Worm (Caenorhabditis elegans): ENCODE data around the gene fnta-1.
"Not testable (repeated sequence)": the region's sequence is repeated elsewhere in the genome, so short reads cannot be mapped to it uniquely, and the experiment has no call there.

Gene fnta-1

ce11 chrIV:244278-244677, 4.2 kb upstream of the fnta-1 start:
- TF ChIP-seq nhr-85 (tag) (peak; percentile 58), mep-1 (tag; optimal IDR thresholded peaks at IDR 0.05) (no peak)

ce11 chrIV:237350-237749, 2.8 kb downstream of the fnta-1 start, which contains the start of gene ints-13:
TSS of gene ints-13 (minus strand) at chrIV:237450.
- TF ChIP-seq nhr-76 (tag; optimal IDR thresholded peaks at IDR 0.05) (no peak), mdl-1 (tag; optimal IDR thresholded peaks at IDR 0.05) (no peak), tlp-1 (tag; optimal IDR thresholded peaks at IDR 0.05) (no peak), lir-3 (tag; optimal IDR thresholded peaks at IDR 0.05; ENCODE audit: poor library complexity) (no peak), nhr-28 (tag; optimal IDR thresholded peaks at IDR 0.05) (no peak), tbx-2 (tag; optimal IDR thresholded peaks at IDR 0.05) (no peak), ama-1 (optimal IDR thresholded peaks at IDR 0.05) (no peak), lsy-2 (tag; optimal IDR thresholded peaks at IDR 0.05) (no peak)

ce11 chrIV:236138-236537, 4.0 kb downstream of the fnta-1 start:
- TF ChIP-seq nhr-71 (tag; optimal IDR thresholded peaks at IDR 0.05) (no peak), hlh-4 (tag; optimal IDR thresholded peaks at IDR 0.05) (no peak), lin-15B (tag; optimal IDR thresholded peaks at IDR 0.05) (no peak), lsy-2 (tag; optimal IDR thresholded peaks at IDR 0.05) (no peak), nhr-237 (tag; optimal IDR thresholded peaks at IDR 0.05) (no peak), nhr-77 (tag; optimal IDR thresholded peaks at IDR 0.05) (no peak), dpl-1 (GFP tag; optimal IDR thresholded peaks at IDR 0.05) (no peak), nhr-11 (tag; optimal IDR thresholded peaks at IDR 0.05) (no peak), egl-27 (tag; optimal IDR thresholded peaks at IDR 0.05) (no peak), Y116A8C.19 (tag; optimal IDR thresholded peaks at IDR 0.05; ENCODE audit: borderline replicate concordance) (no peak), nhr-85 (tag) (no peak), elt-2 (tag; optimal IDR thresholded peaks at IDR 0.05) (no peak), vab-15 (tag; optimal IDR thresholded peaks at IDR 0.05) (no peak), unc-62 (GFP tag; optimal IDR thresholded peaks at IDR 0.05) (no peak), C04F5.9 (tag; optimal IDR thresholded peaks at IDR 0.05) (no peak), mep-1 (tag; optimal IDR thresholded peaks at IDR 0.05) (no peak), nhr-76 (tag; optimal IDR thresholded peaks at IDR 0.05) (no peak), dsc-1 (tag; optimal IDR thresholded peaks at IDR 0.05) (no peak)

- TF ChIP-seq sptf-1 (tag; optimal IDR thresholded peaks at IDR 0.05) (no peak), C04F5.9 (tag; optimal IDR thresholded peaks at IDR 0.05) (no peak), tlp-1 (tag; optimal IDR thresholded peaks at IDR 0.05) (no peak), sup-37 (GFP tag; optimal IDR thresholded peaks at IDR 0.05) (no peak), nhr-237 (tag; optimal IDR thresholded peaks at IDR 0.05) (no peak), unc-130 (tag; optimal IDR thresholded peaks at IDR 0.05) (no peak), fkh-8 (tag; optimal IDR thresholded peaks at IDR 0.05) (no peak), fos-1 (tag; optimal IDR thresholded peaks at IDR 0.05) (no peak), unc-30 (tag; optimal IDR thresholded peaks at IDR 0.05) (no peak), mef-2 (tag; optimal IDR thresholded peaks at IDR 0.05) (no peak), nhr-28 (tag; optimal IDR thresholded peaks at IDR 0.05) (no peak), vab-15 (tag; optimal IDR thresholded peaks at IDR 0.05) (no peak), zag-1 (tag; optimal IDR thresholded peaks at IDR 0.05) (no peak)
These were observed 8.4 kb downstream of the fnta-1 start, which contains the start of gene gtf-2H1 for ce11 chrIV:231673-232072. TSS of gene gtf-2H1 (minus strand) at chrIV:231773.

ce11 chrIV:230714-231113, 9.4 kb downstream of the fnta-1 start:
- not testable (repeated sequence) for TF ChIP-seq efl-1 (optimal IDR thresholded peaks at IDR 0.05)
- peak in 1 of 2 experiments; percentile 17 for TF ChIP-seq efl-1 (GFP tag; optimal IDR thresholded peaks at IDR 0.05 in 1 of 2)

ce11 chrIV:218252-218651, 21.9 kb downstream of the fnta-1 start, which contains the start of gene prdx-6:
TSS of gene prdx-6 (plus strand) at chrIV:218552.
- no peak for TF ChIP-seq ceh-90 (tag; optimal IDR thresholded peaks at IDR 0.05)
- no peak for TF ChIP-seq dpl-1 (GFP tag; optimal IDR thresholded peaks at IDR 0.05)
- TF ChIP-seq unc-30 (tag; optimal IDR thresholded peaks at IDR 0.05) = no peak
- TF ChIP-seq elt-3 (tag; optimal IDR thresholded peaks at IDR 0.05) = no peak

Measured in whole organism, L1 larva.